Fruit fly (Drosophila melanogaster) whole organism, prepupa: ENCODE data around the gene CG14453.

Source experiments
- Blimp-1 ChIP-seq: fragments of 200-800 bp; sonication (Bioruptor generic); optimal IDR thresholded peaks from 3 replicates; lab custom pipeline; 2017; ENCODE audit warnings: missing biosample characterization, missing genetic modification characterization, mild to moderate bottlenecking, moderate library complexity, missing genetic modification reagents
- CG10631 ChIP-seq: fragments of 200-800 bp; sonication (Bioruptor generic); optimal IDR thresholded peaks from 2 replicates; lab custom pipeline; 2016; ENCODE audit warnings: missing biosample characterization, missing genetic modification characterization
- CG11294 ChIP-seq: fragments of 200-800 bp; sonication (Bioruptor generic); IDR thresholded peaks from 2 replicates; pipeline ENCODE4 v1.3.6; 2022; ENCODE audit warnings: missing biosample characterization, missing genetic modification characterization
- CG11902 ChIP-seq: fragments of 200-800 bp; sonication (Bioruptor generic); optimal IDR thresholded peaks from 3 replicates; lab custom pipeline; 2016; ENCODE audit warnings: missing biosample characterization, missing genetic modification characterization
- CG15336 ChIP-seq: fragments of 200-800 bp; sonication (Bioruptor generic); IDR thresholded peaks from 2 replicates; pipeline ENCODE4 v1.3.6; 2022; ENCODE audit warnings: missing biosample characterization, missing genetic modification characterization
- CG1621 ChIP-seq: fragments of 200-800 bp; sonication (Bioruptor generic); optimal IDR thresholded peaks from 3 replicates; lab custom pipeline; 2018; ENCODE audit warnings: missing biosample characterization, mild to moderate bottlenecking, missing genetic modification characterization
- CG16779 ChIP-seq: fragments of 200-800 bp; sonication (Bioruptor generic); optimal IDR thresholded peaks from 3 replicates; lab custom pipeline; 2017; ENCODE audit warnings: missing biosample characterization, mild to moderate bottlenecking, missing genetic modification characterization
- CG3032 ChIP-seq: fragments of 200-800 bp; optimal IDR thresholded peaks from 2 replicates; lab custom pipeline; 2019; ENCODE audit warnings: missing biosample characterization, mild to moderate bottlenecking, missing genetic modification characterization, moderate library complexity
- CG31627 ChIP-seq: fragments of 200-800 bp; sonication (Bioruptor generic); optimal IDR thresholded peaks from 3 replicates; lab custom pipeline; 2016; ENCODE audit warnings: missing biosample characterization, missing genetic modification characterization
- CG32006 ChIP-seq: fragments of 200-800 bp; sonication (Bioruptor generic); optimal IDR thresholded peaks from 3 replicates; lab custom pipeline; 2017; ENCODE audit warnings: missing biosample characterization, mild to moderate bottlenecking, missing genetic modification characterization
- CG34406 ChIP-seq: fragments of 200-800 bp; sonication (Bioruptor generic); optimal IDR thresholded peaks from 3 replicates; lab custom pipeline; 2016; ENCODE audit warnings: missing biosample characterization, missing genetic modification characterization
- CG3919 ChIP-seq: fragments of 200-800 bp; sonication (Bioruptor generic); optimal IDR thresholded peaks from 3 replicates; lab custom pipeline; 2016; ENCODE audit warnings: missing biosample characterization, missing genetic modification characterization
- CG4318 ChIP-seq: fragments of 200-800 bp; sonication (Bioruptor generic); optimal IDR thresholded peaks from 3 replicates; lab custom pipeline; 2017; ENCODE audit warnings: missing biosample characterization, mild to moderate bottlenecking, missing genetic modification characterization
- CG6163 ChIP-seq: fragments of 200-800 bp; sonication (Bioruptor generic); IDR thresholded peaks from 3 replicates; pipeline ENCODE4 v1.3.6; 2022; ENCODE audit warnings: missing biosample characterization, missing genetic modification characterization
- CG6276 ChIP-seq: fragments of 200-800 bp; sonication (Bioruptor generic); optimal IDR thresholded peaks from 2 replicates; lab custom pipeline; 2017; ENCODE audit warnings: missing biosample characterization, mild to moderate bottlenecking, missing genetic modification characterization
- CG6792 ChIP-seq: fragments of 200-800 bp; sonication (Bioruptor generic); optimal IDR thresholded peaks from 3 replicates; lab custom pipeline; 2016; ENCODE audit warnings: missing biosample characterization, missing genetic modification characterization
- CG6808 ChIP-seq: fragments of 200-800 bp; sonication (Bioruptor generic); optimal IDR thresholded peaks from 3 replicates; lab custom pipeline; 2017; ENCODE audit warnings: missing biosample characterization, missing genetic modification characterization, mild to moderate bottlenecking, moderate library complexity, missing genetic modification reagents
- CG6854 ChIP-seq: fragments of 200-800 bp; sonication (Bioruptor generic); optimal IDR thresholded peaks from 2 replicates; lab custom pipeline; 2017; ENCODE audit warnings: missing biosample characterization, mild to moderate bottlenecking, missing genetic modification characterization
- CG7368 ChIP-seq: fragments of 200-800 bp; sonication (Bioruptor generic); optimal IDR thresholded peaks from 3 replicates; lab custom pipeline; 2016; ENCODE audit warnings: missing biosample characterization, missing genetic modification characterization
- CG8319 ChIP-seq: fragments of 200-800 bp; sonication (Bioruptor generic); optimal IDR thresholded peaks from 3 replicates; lab custom pipeline; 2016; ENCODE audit warnings: missing biosample characterization, missing genetic modification characterization
- CG9139 ChIP-seq: fragments of 200-800 bp; sonication (Bioruptor generic); optimal IDR thresholded peaks from 3 replicates; lab custom pipeline; 2017; ENCODE audit warnings: missing biosample characterization, mild to moderate bottlenecking, missing genetic modification characterization
- Eip78C ChIP-seq: fragments of 200-800 bp; sonication (Bioruptor generic); peaks from one replicate; lab custom pipeline; 2016; ENCODE audit warnings: missing biosample characterization, missing genetic modification characterization
- Eip93F ChIP-seq: fragments of 200-800 bp; sonication (Bioruptor generic); optimal IDR thresholded peaks from 2 replicates; lab custom pipeline; 2016; ENCODE audit warnings: missing biosample characterization, mild to moderate bottlenecking, missing genetic modification characterization
- Ets21C ChIP-seq: fragments of 200-800 bp; sonication (Bioruptor generic); optimal IDR thresholded peaks from 3 replicates; lab custom pipeline; 2016; ENCODE audit warnings: missing biosample characterization, missing genetic modification characterization
- Ets96B ChIP-seq: fragments of 200-800 bp; optimal IDR thresholded peaks from 2 replicates; lab custom pipeline; 2019; ENCODE audit warnings: missing biosample characterization, mild to moderate bottlenecking, missing genetic modification characterization, moderate library complexity
- Gug ChIP-seq: fragments of 200-800 bp; sonication (Bioruptor generic); IDR thresholded peaks from 2 replicates; pipeline ENCODE4 v1.3.6; 2022; ENCODE audit warnings: missing biosample characterization, missing genetic modification characterization
- Hr38 ChIP-seq: sonication (Bioruptor generic); optimal IDR thresholded peaks from 2 replicates; lab custom pipeline; 2016; ENCODE audit warnings: missing biosample characterization, missing genetic modification characterization
- Hr39 ChIP-seq: fragments of 200-800 bp; sonication (Bioruptor generic); optimal IDR thresholded peaks from 2 replicates; lab custom pipeline; 2016; ENCODE audit warnings: missing biosample characterization, missing genetic modification characterization
- Hr4 ChIP-seq: fragments of 200-800 bp; sonication (Bioruptor generic); optimal IDR thresholded peaks from 3 replicates; lab custom pipeline; 2016; ENCODE audit warnings: missing biosample characterization, missing genetic modification characterization
- Lpt ChIP-seq: fragments of 200-800 bp; sonication (Bioruptor generic); optimal IDR thresholded peaks from 3 replicates; lab custom pipeline; 2016; ENCODE audit warnings: missing biosample characterization, missing genetic modification characterization
- Met ChIP-seq: fragments of 200-800 bp; sonication (Bioruptor generic); optimal IDR thresholded peaks from 3 replicates; lab custom pipeline; 2016; ENCODE audit warnings: missing biosample characterization, missing genetic modification characterization
- OdsH ChIP-seq: fragments of 200-800 bp; sonication (Bioruptor generic); optimal IDR thresholded peaks from 3 replicates; lab custom pipeline; 2016; ENCODE audit warnings: missing biosample characterization, missing genetic modification characterization
- Smox ChIP-seq: fragments of 200-800 bp; sonication (Bioruptor generic); optimal IDR thresholded peaks from 3 replicates; lab custom pipeline; 2016; ENCODE audit warnings: missing biosample characterization, missing genetic modification characterization
- Sox102F ChIP-seq: fragments of 200-800 bp; sonication (Bioruptor generic); optimal IDR thresholded peaks from 2 replicates; lab custom pipeline; 2016; ENCODE audit warnings: missing biosample characterization, mild to moderate bottlenecking, missing genetic modification characterization
- Sox14 ChIP-seq: fragments of 200-800 bp; sonication (Bioruptor generic); optimal IDR thresholded peaks from 3 replicates; lab custom pipeline; 2016; ENCODE audit warnings: missing biosample characterization, missing genetic modification characterization
- Sox15 ChIP-seq: fragments of 200-800 bp; sonication (Bioruptor generic); optimal IDR thresholded peaks from 3 replicates; lab custom pipeline; 2016; ENCODE audit warnings: missing biosample characterization, missing genetic modification characterization
- achi ChIP-seq: fragments of 200-800 bp; sonication (Bioruptor generic); optimal IDR thresholded peaks from 3 replicates; lab custom pipeline; 2016; ENCODE audit warnings: missing biosample characterization, missing genetic modification characterization
- cyc ChIP-seq: fragments of 200-800 bp; sonication (Bioruptor generic); optimal IDR thresholded peaks from 3 replicates; lab custom pipeline; 2016; ENCODE audit warnings: missing biosample characterization, missing genetic modification characterization
- dac ChIP-seq: fragments of 200-800 bp; sonication (Bioruptor generic); optimal IDR thresholded peaks from 2 replicates; lab custom pipeline; 2017; ENCODE audit warnings: missing biosample characterization, mild to moderate bottlenecking, missing genetic modification characterization
- dsx ChIP-seq: fragments of 200-800 bp; optimal IDR thresholded peaks from 3 replicates; lab custom pipeline; 2019; ENCODE audit warnings: missing biosample characterization, mild to moderate bottlenecking, missing genetic modification characterization, moderate library complexity; ENCODE audit not compliant: poor library complexity, severe bottlenecking
- eg ChIP-seq: fragments of 200-800 bp; sonication (Bioruptor generic); IDR thresholded peaks from 3 replicates; pipeline ENCODE4 v1.3.6; 2022; ENCODE audit warnings: missing biosample characterization, missing genetic modification characterization
- esn ChIP-seq: fragments of 200-800 bp; sonication (Bioruptor generic); optimal IDR thresholded peaks from 2 replicates; lab custom pipeline; 2016; ENCODE audit warnings: missing biosample characterization, mild to moderate bottlenecking, missing genetic modification characterization, moderate library complexity
- fd59A ChIP-seq: fragments of 200-800 bp; sonication (Bioruptor generic); optimal IDR thresholded peaks from 2 replicates; lab custom pipeline; 2017; ENCODE audit warnings: missing biosample characterization, mild to moderate bottlenecking, missing genetic modification characterization, missing genetic modification reagents
- fd85E ChIP-seq: fragments of 200-800 bp; sonication (Bioruptor generic); optimal IDR thresholded peaks from 3 replicates; lab custom pipeline; 2016; ENCODE audit warnings: missing biosample characterization, missing genetic modification characterization
- fkh ChIP-seq: fragments of 200-800 bp; sonication (Bioruptor generic); optimal IDR thresholded peaks from 3 replicates; lab custom pipeline; 2017; ENCODE audit warnings: missing biosample characterization, mild to moderate bottlenecking, missing genetic modification characterization, moderate library complexity
- lz ChIP-seq: fragments of 200-800 bp; sonication (Bioruptor generic); optimal IDR thresholded peaks from 3 replicates; lab custom pipeline; 2016; ENCODE audit warnings: missing biosample characterization, missing genetic modification characterization
- net ChIP-seq: fragments of 200-800 bp; sonication (Bioruptor generic); optimal IDR thresholded peaks from 3 replicates; lab custom pipeline; 2016; ENCODE audit warnings: missing biosample characterization, missing genetic modification characterization
- pdm3 ChIP-seq: fragments of 200-800 bp; sonication (Bioruptor generic); optimal IDR thresholded peaks from 3 replicates; lab custom pipeline; 2016; ENCODE audit warnings: missing biosample characterization, missing genetic modification characterization
- salr ChIP-seq, 2 experiments: fragments of 200-800 bp; sonication (Bioruptor generic); optimal IDR thresholded peaks; 3 replicates each; lab custom pipeline; 2016 to 2018; ENCODE audit warnings: missing biosample characterization in 2 of 2, missing genetic modification characterization in 2 of 2, mild to moderate bottlenecking in 1 of 2
- ss ChIP-seq, 2 experiments: fragments of 200-800 bp; sonication (Bioruptor generic); optimal IDR thresholded peaks; 2 replicates in 1 of 2; 3 replicates in 1 of 2; lab custom pipeline; 2017 to 2018; ENCODE audit warnings: mild to moderate bottlenecking in 2 of 2, missing biosample characterization in 2 of 2, missing genetic modification characterization in 2 of 2, moderate library complexity in 1 of 2
- topi ChIP-seq: fragments of 200-800 bp; sonication (Bioruptor generic); optimal IDR thresholded peaks from 3 replicates; lab custom pipeline; 2016; ENCODE audit warnings: missing biosample characterization, missing genetic modification characterization
- vri ChIP-seq: fragments of 200-800 bp; sonication (Bioruptor generic); optimal IDR thresholded peaks from 3 replicates; lab custom pipeline; 2016; ENCODE audit warnings: missing biosample characterization, mild to moderate bottlenecking, missing genetic modification characterization

CG14453 gene

dm6 chr3L:22727739-22728335, 34.0 kb downstream of the CG14453 start, which contains the start of the genes CG14450 and CG11367:
Gene CG14450, minus strand, starts transcription at chr3L:22727789.
Gene CG11367, plus strand, starts transcription at chr3L:22728111.
- TF ChIP-seq CG16779 (tag; lab: Kevin White, UChicago) (no peak), net (GFP tag; lab: Kevin White, UChicago) (peak; percentile 33), Met (GFP tag; lab: Kevin White, UChicago) (no peak), CG3919 (GFP tag; lab: Kevin White, UChicago) (no peak), Ets21C (GFP tag; lab: Kevin White, UChicago) (no peak), fkh (peak; percentile 40), dsx (GFP tag; lab: Kevin White, UChicago) (peak; percentile 50), CG6163 (GFP tag; lab: Robert Waterston, UW) (peak; percentile 52; the same call in 1 of the 3 replicates), Hr38 (GFP tag; lab: Kevin White, UChicago) (no peak), CG10631 (GFP tag; lab: Kevin White, UChicago) (no peak), CG4318 (GFP tag; lab: Kevin White, UChicago) (no peak), CG15336 (GFP tag; lab: Robert Waterston, UW) (peak; percentile 33; the same call in 1 of the 2 replicates), CG8319 (GFP tag; lab: Kevin White, UChicago) (no peak), achi (GFP tag; lab: Kevin White, UChicago) (peak; percentile 35), ss (GFP tag; optimal IDR thresholded peaks at IDR 0.05; lab: Kevin White, UChicago) (no peak), salr (GFP tag; optimal IDR thresholded peaks at IDR 0.05; lab: Kevin White, UChicago) (no peak), CG9139 (GFP tag; lab: Kevin White, UChicago) (no peak), dac (GFP tag; lab: Kevin White, UChicago) (no peak), eg (GFP tag; lab: Robert Waterston, UW) (0 out of 3 replicates have a peak, but pooled peaks have one; percentile 17), Gug (GFP tag; lab: Robert Waterston, UW) (no peak), CG6854 (GFP tag; lab: Kevin White, UChicago) (peak; percentile 53), Sox102F (no peak), Hr4 (GFP tag; lab: Kevin White, UChicago) (no peak), Ets96B (tag; lab: Kevin White, UChicago) (no peak), CG32006 (GFP tag; lab: Kevin White, UChicago) (no peak), CG6808 (GFP tag; lab: Kevin White, UChicago) (peak; percentile 40), fd59A (GFP tag; lab: Kevin White, UChicago) (no peak), Smox (GFP tag; lab: Kevin White, UChicago) (no peak), esn (GFP tag; lab: Kevin White, UChicago) (peak; percentile 16), topi (GFP tag; lab: Kevin White, UChicago) (no peak), CG6276 (no peak), CG11902 (no peak), Blimp-1 (GFP tag; lab: Kevin White, UChicago) (peak; percentile 92), CG31627 (GFP tag; lab: Kevin White, UChicago) (no peak), pdm3 (GFP tag; lab: Kevin White, UChicago) (no peak), Eip93F (GFP tag; lab: Kevin White, UChicago) (peak; percentile 41), Eip78C (GFP tag; lab: Kevin White, UChicago) (peak; percentile 83), Lpt (GFP tag; lab: Kevin White, UChicago) (no peak), Sox15 (no peak), CG1621 (tag; lab: Kevin White, UChicago) (no peak), cyc (GFP tag; lab: Kevin White, UChicago) (no peak), CG11294 (GFP tag; lab: Robert Waterston, UW) (no peak), Hr39 (no peak), CG3032 (no peak), CG34406 (no peak), CG6792 (GFP tag; lab: Kevin White, UChicago) (no peak), vri (no peak), lz (GFP tag; lab: Kevin White, UChicago) (no peak), Sox14 (GFP tag; lab: Kevin White, UChicago) (no peak), CG7368 (GFP tag; lab: Kevin White, UChicago) (no peak), OdsH (GFP tag; lab: Kevin White, UChicago) (no peak), fd85E (no peak)
